Worm (Caenorhabditis elegans) whole organism, midembryonic: ENCODE data around the gene srh-47.

ENCODE experiments used
- T22C8.4 ChIP-seq: fragments of 200-800 bp; sonication (Bioruptor generic); IDR thresholded peaks from 2 replicates; pipeline ENCODE4 v1.3.6; 2022; ENCODE audit warnings: missing genetic modification characterization, missing compliant biosample characterization
- flt-1 ChIP-seq: fragments of 200-800 bp; sonication (Bioruptor generic); IDR thresholded peaks from 2 replicates; pipeline ENCODE4 v1.3.6; 2022; ENCODE audit warnings: missing genetic modification characterization, missing compliant biosample characterization
- med-1 ChIP-seq: sonication (generic microtip); optimal IDR thresholded peaks from 2 replicates; lab custom pipeline; 2017; ENCODE audit warnings: missing genetic modification characterization, mild to moderate bottlenecking, missing compliant biosample characterization, antibody characterized with exemption, missing genetic modification reagents; ENCODE audit not compliant: insufficient read depth
- ztf-23 ChIP-seq: fragments of 200-800 bp; sonication (Bioruptor generic); IDR thresholded peaks from 2 replicates; pipeline ENCODE4 v1.3.6; 2022; ENCODE audit warnings: missing genetic modification reagents, missing genetic modification characterization, missing compliant biosample characterization
- ztf-29 ChIP-seq: fragments of 200-800 bp; sonication (Bioruptor generic); IDR thresholded peaks from 2 replicates; pipeline ENCODE4 v1.3.6; 2022; ENCODE audit warnings: missing genetic modification reagents, missing genetic modification characterization, missing compliant biosample characterization

- TF ChIP-seq flt-1: no peak
- TF ChIP-seq med-1 (GFP tag; lab: Kevin White, UChicago): no peak
- TF ChIP-seq T22C8.4 (GFP tag; lab: Robert Waterston, UW): no peak
- TF ChIP-seq ztf-23: no peak
- no peak for TF ChIP-seq ztf-29 (GFP tag; lab: Robert Waterston, UW)
These were observed 8.5 kb upstream of the srh-47 start for ce11 chrV:11308915-11309314.
